Worm (Caenorhabditis elegans) whole organism, L1 larva: ENCODE measurements around the gene fbxa-22.

Experiments
- C16A3.4 ChIP-seq: fragments of 150-350 bp; optimal IDR thresholded peaks from 2 replicates; lab custom pipeline; 2014; ENCODE audit warnings: missing biosample characterization, missing genetic modification characterization
- F16B12.6 ChIP-seq: fragments of 150-350 bp; optimal IDR thresholded peaks from 2 replicates; lab custom pipeline; 2014; ENCODE audit warnings: missing biosample characterization, missing genetic modification characterization
- alr-1 ChIP-seq: fragments of 200-800 bp; sonication (Bioruptor generic); optimal IDR thresholded peaks from 2 replicates; lab custom pipeline; 2018; ENCODE audit warnings: borderline replicate concordance, mild to moderate bottlenecking, missing genetic modification characterization, missing compliant biosample characterization
- aly-2 ChIP-seq: fragments of 150-350 bp; optimal IDR thresholded peaks from 2 replicates; lab custom pipeline; 2014; ENCODE audit warnings: missing biosample characterization, missing genetic modification characterization
- ama-1 ChIP-seq: fragments of 150-350 bp; optimal IDR thresholded peaks from 2 replicates; lab custom pipeline; 2014
- blmp-1 ChIP-seq: fragments of 150-350 bp; optimal IDR thresholded peaks from 2 replicates; lab custom pipeline; 2014; ENCODE audit warnings: missing biosample characterization, missing genetic modification characterization
- ceh-8 ChIP-seq: fragments of 200-800 bp; sonication (Bioruptor generic); optimal IDR thresholded peaks from 2 replicates; lab custom pipeline; 2018; ENCODE audit warnings: mild to moderate bottlenecking, missing genetic modification characterization, moderate library complexity, missing compliant biosample characterization
- ceh-90 ChIP-seq: sonication (generic microtip); optimal IDR thresholded peaks from 2 replicates; lab custom pipeline; 2016; ENCODE audit warnings: missing genetic modification characterization, missing compliant biosample characterization
- efl-1 ChIP-seq, 4 experiments: fragments of 150-350 bp; optimal IDR thresholded peaks in 3 of 4; peaks in 1 of 4; 1 replicate in 1 of 4; 2 replicates in 3 of 4; lab custom pipeline; 2014; ENCODE audit warnings: missing biosample characterization in 2 of 4, missing genetic modification characterization in 2 of 4, missing genetic modification reagents in 2 of 4
- efl-3 ChIP-seq: fragments of 200-800 bp; sonication (Bioruptor generic); optimal IDR thresholded peaks from 2 replicates; lab custom pipeline; 2018; ENCODE audit warnings: mild to moderate bottlenecking, missing genetic modification characterization, missing compliant biosample characterization
- elt-2 ChIP-seq: sonication (generic microtip); optimal IDR thresholded peaks from 2 replicates; lab custom pipeline; 2016; ENCODE audit warnings: missing genetic modification characterization, mild to moderate bottlenecking, inconsistent platforms, missing compliant biosample characterization, missing genetic modification reagents
- elt-3 ChIP-seq, 6 experiments: fragments of 150-350 bp in 1 of 6; sonication (generic microtip); optimal IDR thresholded peaks; 2 replicates each; lab custom pipeline; 2017 to 2018; ENCODE audit warnings: missing biosample characterization in 6 of 6, missing genetic modification characterization in 6 of 6, inconsistent platforms in 1 of 6
- ets-5 ChIP-seq: fragments of 200-800 bp; sonication (Bioruptor generic); IDR thresholded peaks from 2 replicates; pipeline ENCODE4 v1.3.6; 2022; ENCODE audit warnings: missing genetic modification characterization, missing compliant biosample characterization
- fkh-10 ChIP-seq: sonication (generic microtip); optimal IDR thresholded peaks from 2 replicates; lab custom pipeline; 2017; ENCODE audit warnings: missing biosample characterization, missing genetic modification reagents, missing genetic modification characterization
- fkh-4 ChIP-seq: sonication (generic microtip); optimal IDR thresholded peaks from 2 replicates; lab custom pipeline; 2016; ENCODE audit warnings: missing compliant biosample characterization, missing genetic modification characterization, borderline replicate concordance
- fos-1 ChIP-seq: fragments of 150-350 bp; optimal IDR thresholded peaks from 2 replicates; lab custom pipeline; 2014; ENCODE audit warnings: missing biosample characterization, missing genetic modification characterization
- hlh-4 ChIP-seq: sonication (generic microtip); optimal IDR thresholded peaks from 2 replicates; lab custom pipeline; 2016; ENCODE audit warnings: mild to moderate bottlenecking, missing genetic modification characterization, missing compliant biosample characterization
- irx-1 ChIP-seq: sonication (generic microtip); optimal IDR thresholded peaks from 2 replicates; lab custom pipeline; 2016; ENCODE audit warnings: missing genetic modification characterization, missing compliant biosample characterization
- lin-13 ChIP-seq: fragments of 150-350 bp; optimal IDR thresholded peaks from 2 replicates; lab custom pipeline; 2014; ENCODE audit warnings: missing biosample characterization, missing genetic modification reagents, missing genetic modification characterization
- lin-14 ChIP-seq: fragments of 200-800 bp; sonication (Bioruptor generic); optimal IDR thresholded peaks from 2 replicates; lab custom pipeline; 2018; ENCODE audit warnings: mild to moderate bottlenecking, missing genetic modification characterization, moderate library complexity, missing compliant biosample characterization
- lin-15B ChIP-seq: fragments of 150-350 bp; sonication (generic microtip); optimal IDR thresholded peaks from 3 replicates; lab custom pipeline; 2014; ENCODE audit warnings: missing biosample characterization, missing genetic modification characterization
- lin-35 ChIP-seq, 2 experiments: fragments of 150-350 bp; optimal IDR thresholded peaks; 2 replicates each; lab custom pipeline; 2014; ENCODE audit warnings: missing biosample characterization in 2 of 2, missing genetic modification characterization in 2 of 2, missing genetic modification reagents in 2 of 2
- lir-3 ChIP-seq: sonication (generic microtip); optimal IDR thresholded peaks from 2 replicates; lab custom pipeline; 2016; ENCODE audit warnings: mild to moderate bottlenecking, missing genetic modification characterization, moderate library complexity, missing compliant biosample characterization; ENCODE audit not compliant: poor library complexity
- lsy-2 ChIP-seq, 2 experiments: fragments of 150-350 bp; optimal IDR thresholded peaks; 2 replicates each; lab custom pipeline; 2014; ENCODE audit warnings: missing biosample characterization in 2 of 2, missing genetic modification characterization in 2 of 2
- mef-2 ChIP-seq: fragments of 150-350 bp; optimal IDR thresholded peaks from 2 replicates; lab custom pipeline; 2014; ENCODE audit warnings: missing biosample characterization, missing genetic modification characterization
- mep-1 ChIP-seq: fragments of 150-350 bp; optimal IDR thresholded peaks from 2 replicates; lab custom pipeline; 2014; ENCODE audit warnings: missing biosample characterization, missing genetic modification characterization
- nhr-20 ChIP-seq: sonication (generic microtip); optimal IDR thresholded peaks from 2 replicates; lab custom pipeline; 2016; ENCODE audit warnings: mild to moderate bottlenecking, missing genetic modification characterization, missing compliant biosample characterization
- nhr-47 ChIP-seq: sonication (generic microtip); optimal IDR thresholded peaks from 2 replicates; lab custom pipeline; 2016; ENCODE audit warnings: mild to moderate bottlenecking, missing genetic modification characterization, moderate library complexity, missing compliant biosample characterization
- nhr-71 ChIP-seq: sonication (generic microtip); optimal IDR thresholded peaks from 2 replicates; lab custom pipeline; 2016; ENCODE audit warnings: mild to moderate bottlenecking, missing genetic modification characterization, moderate library complexity, missing compliant biosample characterization
- nhr-76 ChIP-seq: sonication (generic microtip); optimal IDR thresholded peaks from 2 replicates; lab custom pipeline; 2017; ENCODE audit warnings: missing biosample characterization, missing genetic modification characterization
- nhr-85 ChIP-seq: sonication (generic microtip); peaks from one replicate; lab custom pipeline; 2016; ENCODE audit warnings: missing genetic modification characterization, inconsistent platforms, missing compliant biosample characterization
- pax-3 ChIP-seq: fragments of 200-800 bp; sonication (Bioruptor generic); optimal IDR thresholded peaks from 2 replicates; lab custom pipeline; 2018; ENCODE audit warnings: mild to moderate bottlenecking, missing genetic modification characterization, moderate library complexity, missing compliant biosample characterization
- rnt-1 ChIP-seq: sonication (generic microtip); optimal IDR thresholded peaks from 2 replicates; lab custom pipeline; 2016; ENCODE audit warnings: mild to moderate bottlenecking, missing genetic modification characterization, moderate library complexity, missing compliant biosample characterization
- skn-1 ChIP-seq: fragments of 150-350 bp; optimal IDR thresholded peaks from 2 replicates; lab custom pipeline; 2014; ENCODE audit warnings: missing biosample characterization, missing genetic modification characterization
- snpc-4 ChIP-seq: fragments of 150-350 bp; optimal IDR thresholded peaks from 2 replicates; lab custom pipeline; 2014; ENCODE audit warnings: missing biosample characterization, missing genetic modification characterization
- snu-23 ChIP-seq: sonication (generic microtip); optimal IDR thresholded peaks from 2 replicates; lab custom pipeline; 2016; ENCODE audit warnings: missing genetic modification characterization, missing compliant biosample characterization
- sptf-1 ChIP-seq: fragments of 150-350 bp; optimal IDR thresholded peaks from 2 replicates; lab custom pipeline; 2014; ENCODE audit warnings: missing biosample characterization, missing genetic modification characterization
- swsn-7 ChIP-seq: sonication (generic microtip); optimal IDR thresholded peaks from 2 replicates; lab custom pipeline; 2016; ENCODE audit warnings: missing genetic modification characterization, missing compliant biosample characterization
- tlp-1 ChIP-seq: fragments of 150-350 bp; optimal IDR thresholded peaks from 2 replicates; lab custom pipeline; 2014; ENCODE audit warnings: missing biosample characterization, missing genetic modification characterization
- unc-130 ChIP-seq: fragments of 150-350 bp; optimal IDR thresholded peaks from 2 replicates; lab custom pipeline; 2017; ENCODE audit warnings: missing biosample characterization, missing genetic modification characterization, inconsistent platforms
- unc-30 ChIP-seq: sonication (generic microtip); optimal IDR thresholded peaks from 2 replicates; lab custom pipeline; 2017; ENCODE audit warnings: missing biosample characterization, missing genetic modification characterization
- unc-62 ChIP-seq: fragments of 150-350 bp; optimal IDR thresholded peaks from 2 replicates; lab custom pipeline; 2014; ENCODE audit warnings: missing biosample characterization, missing genetic modification reagents, missing genetic modification characterization
- unc-86 ChIP-seq: sonication (generic microtip); optimal IDR thresholded peaks from 2 replicates; lab custom pipeline; 2016; ENCODE audit warnings: missing genetic modification characterization, missing compliant biosample characterization
- unc-98 ChIP-seq: fragments of 200-800 bp; sonication (Bioruptor generic); IDR thresholded peaks from 2 replicates; pipeline ENCODE4 v1.3.6; 2022; ENCODE audit warnings: missing genetic modification characterization, missing compliant biosample characterization
- vab-15 ChIP-seq: sonication (generic microtip); optimal IDR thresholded peaks from 2 replicates; lab custom pipeline; 2017; ENCODE audit warnings: missing genotype, mild to moderate bottlenecking, missing genetic modification characterization, missing compliant biosample characterization
- xbp-1 ChIP-seq: sonication (generic microtip); optimal IDR thresholded peaks from 2 replicates; lab custom pipeline; 2016; ENCODE audit warnings: missing genetic modification characterization, missing compliant biosample characterization
- zip-4 ChIP-seq: fragments of 200-800 bp; sonication (Bioruptor generic); optimal IDR thresholded peaks from 2 replicates; lab custom pipeline; 2018; ENCODE audit warnings: mild to moderate bottlenecking, missing genetic modification characterization, moderate library complexity, missing compliant biosample characterization
- ztf-11 ChIP-seq, 2 experiments: sonication (generic microtip); optimal IDR thresholded peaks; 2 replicates each; lab custom pipeline; 2016 to 2017; ENCODE audit warnings: missing genetic modification characterization in 2 of 2, missing biosample characterization in 1 of 2, missing compliant biosample characterization in 1 of 2

Gene fbxa-22

DNA sequence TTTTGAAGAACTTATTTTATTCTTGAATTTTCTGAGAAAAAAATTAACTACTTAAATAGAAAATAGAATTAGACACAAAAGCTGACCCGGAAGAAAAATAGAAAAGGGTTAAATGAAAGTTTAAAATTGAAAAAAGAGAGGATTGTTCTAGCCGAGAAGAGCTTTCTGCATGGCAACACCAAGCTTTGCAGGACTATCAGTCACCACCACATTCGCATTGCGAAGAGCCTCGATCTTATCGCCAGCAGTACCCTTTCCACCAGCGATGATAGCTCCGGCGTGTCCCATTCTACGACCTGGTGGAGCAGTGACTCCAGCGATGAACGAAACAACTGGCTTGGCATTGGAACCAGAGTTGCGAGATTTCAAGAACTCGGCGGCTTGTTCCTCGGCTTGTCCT lies 38.5 kb upstream of the fbxa-22 start:
- no peak for TF ChIP-seq ama-1
- TF ChIP-seq ets-5 (GFP tag; lab: Robert Waterston, UW): no peak
- TF ChIP-seq, all 84 proteins: peak for 0

DNA sequence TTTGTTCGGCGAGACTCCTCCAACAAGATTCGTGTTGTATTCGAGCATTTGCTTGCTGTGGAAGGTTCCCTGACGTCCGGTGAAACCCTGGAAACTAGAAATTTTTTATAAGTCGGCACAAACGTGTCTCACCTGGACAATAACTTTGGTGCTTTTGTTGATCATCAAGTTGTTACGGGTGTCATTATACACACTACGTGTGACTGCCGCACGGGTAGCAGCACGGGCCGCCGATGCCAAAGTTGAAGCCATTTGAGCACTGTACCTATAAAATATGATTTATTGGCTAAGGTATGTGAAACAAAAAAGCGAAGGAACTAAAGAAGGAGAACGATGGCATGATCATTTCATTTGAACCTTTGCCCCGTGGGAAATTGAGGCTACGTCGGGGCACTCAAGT lies 37.5 kb upstream of the fbxa-22 start, which contains the start of gene sucl-2:
Gene sucl-2 (minus strand): TSS at position 265 of the 400 bp plus-strand sequence.
- TF ChIP-seq ztf-11 (tag; optimal IDR thresholded peaks at IDR 0.05; lab: Kevin White, UChicago): no peak
- TF ChIP-seq efl-1 (optimal IDR thresholded peaks at IDR 0.05; lab: Kevin White, UChicago): no peak
- TF ChIP-seq efl-1 (GFP tag; optimal IDR thresholded peaks at IDR 0.05 in 1 of 2; lab: Kevin White, UChicago): peak in 1 of 2 experiments; percentile 90
- no peak for TF ChIP-seq fkh-10 (GFP tag; lab: Kevin White, UChicago)
- TF ChIP-seq, all 84 proteins: peak for 1

DNA sequence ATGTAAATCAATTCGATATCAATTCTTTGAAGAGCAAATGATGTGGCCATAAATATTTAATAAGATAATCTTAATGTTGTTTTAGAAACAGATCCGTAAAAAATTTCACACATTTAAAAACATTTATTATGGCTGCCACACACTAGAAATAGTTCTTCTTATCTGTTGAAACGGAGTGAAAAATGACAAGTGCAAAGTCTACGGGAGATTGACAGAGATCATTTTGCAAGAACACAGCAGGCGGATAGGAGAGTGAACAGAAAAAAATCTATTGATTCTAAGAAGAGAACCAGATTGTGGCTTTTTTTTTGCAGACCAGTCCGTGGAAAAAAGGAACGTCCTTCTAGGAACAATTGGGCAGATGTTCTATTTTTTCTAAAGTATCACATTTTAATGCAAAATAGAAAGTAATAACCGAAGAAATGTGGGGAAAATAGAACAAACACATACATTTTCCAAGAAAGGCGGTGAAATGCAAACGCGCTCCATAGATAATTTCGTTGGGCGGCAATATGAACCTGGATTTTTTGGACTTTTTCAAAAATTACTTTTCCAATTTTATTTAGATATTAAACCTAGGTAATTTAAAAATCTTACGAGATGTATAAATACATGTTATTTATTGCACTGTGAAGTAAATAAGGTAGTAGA lies 36.9 kb upstream of the fbxa-22 start:
- TF ChIP-seq rnt-1 (tag; lab: Kevin White, UChicago): no peak
- no peak for TF ChIP-seq unc-30
- no peak for TF ChIP-seq vab-15 (tag; lab: Kevin White, UChicago)
- no peak for TF ChIP-seq lin-14
- no peak for TF ChIP-seq unc-130
- TF ChIP-seq fos-1: no peak
- TF ChIP-seq mep-1 (tag; lab: Kevin White, UChicago): no peak
- TF ChIP-seq ceh-8 (GFP tag; lab: Kevin White, UChicago): no peak
- TF ChIP-seq lsy-2 (tag; optimal IDR thresholded peaks at IDR 0.05; lab: Kevin White, UChicago): no peak
- TF ChIP-seq xbp-1 (tag; lab: Kevin White, UChicago): no peak
- no peak for TF ChIP-seq hlh-4 (tag; lab: Kevin White, UChicago)
- peak; percentile 9 for TF ChIP-seq blmp-1 (tag; lab: Kevin White, UChicago)
- no peak for TF ChIP-seq lir-3 (tag; lab: Kevin White, UChicago)
- no peak for TF ChIP-seq F16B12.6 (tag; lab: Kevin White, UChicago)
- no peak for TF ChIP-seq fkh-4 (tag; lab: Kevin White, UChicago)
- no peak for TF ChIP-seq irx-1 (tag; lab: Kevin White, UChicago)
- peak; percentile 4 for TF ChIP-seq nhr-47 (tag; lab: Kevin White, UChicago)
- no peak for TF ChIP-seq ztf-11 (tag; optimal IDR thresholded peaks at IDR 0.05; lab: Kevin White, UChicago)
- peak; percentile 15 for TF ChIP-seq C16A3.4 (tag; lab: Kevin White, UChicago)
- TF ChIP-seq tlp-1 (tag; lab: Kevin White, UChicago): no peak
- TF ChIP-seq pax-3 (tag; lab: Kevin White, UChicago): no peak
- TF ChIP-seq lin-15B (tag; lab: Kevin White, UChicago): peak; percentile 42
- no peak for TF ChIP-seq elt-3 (tag; optimal IDR thresholded peaks at IDR 0.05; lab: Kevin White, UChicago)
- peak; percentile 6 for TF ChIP-seq nhr-20 (tag; lab: Kevin White, UChicago)
- no peak for TF ChIP-seq efl-3 (GFP tag; lab: Kevin White, UChicago)
- no peak for TF ChIP-seq unc-62
- TF ChIP-seq mef-2: no peak
- no peak for TF ChIP-seq ceh-90
- TF ChIP-seq snu-23 (GFP tag; lab: Kevin White, UChicago): peak; percentile 3
- peak; percentile 42 to 87 for TF ChIP-seq lin-35 (GFP tag; optimal IDR thresholded peaks at IDR 0.05; lab: Kevin White, UChicago)
- TF ChIP-seq lin-13: no peak
- TF ChIP-seq unc-86 (tag; lab: Kevin White, UChicago): no peak
- TF ChIP-seq nhr-71 (tag; lab: Kevin White, UChicago): peak; percentile 36
- no peak for TF ChIP-seq nhr-76 (tag; lab: Kevin White, UChicago)
- TF ChIP-seq elt-2 (tag; lab: Kevin White, UChicago): no peak
- no peak for TF ChIP-seq alr-1
- TF ChIP-seq skn-1 (tag; lab: Kevin White, UChicago): no peak
- no peak for TF ChIP-seq unc-98 (GFP tag; lab: Robert Waterston, UW)
- no peak for TF ChIP-seq aly-2
- TF ChIP-seq snpc-4 (tag; lab: Kevin White, UChicago): no peak
- no peak for TF ChIP-seq sptf-1
- no peak for TF ChIP-seq swsn-7 (tag; lab: Kevin White, UChicago)
- TF ChIP-seq zip-4 (GFP tag; lab: Kevin White, UChicago): no peak
- no peak for TF ChIP-seq nhr-85 (tag; lab: Kevin White, UChicago)
